Worm (Caenorhabditis elegans): ENCODE results near the gene pus-1.

DNA sequence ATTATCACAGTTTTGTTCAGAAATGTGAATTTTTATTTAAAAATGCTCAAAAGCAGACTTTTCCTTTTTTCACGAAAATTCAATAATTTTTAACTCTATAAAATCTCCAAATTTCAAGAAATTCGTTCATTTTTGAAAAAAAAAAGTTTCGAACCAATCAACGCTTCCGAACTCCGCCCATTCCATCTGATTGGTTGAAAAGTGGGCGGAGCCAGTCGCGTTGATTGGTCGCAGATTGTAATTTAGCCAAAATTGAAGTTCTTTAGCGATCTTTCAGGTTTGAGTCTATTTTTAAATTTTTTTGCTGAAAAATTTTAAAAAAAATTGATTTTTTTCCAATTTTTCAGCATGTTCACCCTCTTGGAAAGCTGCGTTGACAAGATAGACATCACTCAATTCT, 17.6 kb upstream of the pus-1 start:
- no peak for TF ChIP-seq ztf-29 (GFP tag; IDR thresholded peaks at IDR 0.05)
- TF ChIP-seq flt-1 (GFP tag; IDR thresholded peaks at IDR 0.05), result no peak
- TF ChIP-seq tab-1 (GFP tag; IDR thresholded peaks at IDR 0.05), result no peak
- TF ChIP-seq klf-2 (GFP tag; conservative IDR thresholded peaks at IDR 0.05), result no peak
- TF ChIP-seq cog-1 (tag; optimal IDR thresholded peaks at IDR 0.05), result no peak
